Worm (Caenorhabditis elegans) whole organism, L4 larva: ENCODE measurements around the gene fbxa-209.

Experiments
- D1046.2 ChIP-seq: fragments of 200-800 bp; sonication (Bioruptor generic); IDR thresholded peaks from 2 replicates; pipeline ENCODE4 v1.3.6; 2022; ENCODE audit warnings: missing genetic modification characterization, missing compliant biosample characterization
- R02D3.7 ChIP-seq: fragments of 150-350 bp; sonication (generic microtip); optimal IDR thresholded peaks from 3 replicates; lab custom pipeline; 2014; ENCODE audit warnings: missing biosample characterization, missing genetic modification characterization
- Y105C5A.15 ChIP-seq: fragments of 200-800 bp; sonication (Bioruptor generic); IDR thresholded peaks from 2 replicates; pipeline ENCODE4 v1.3.6; 2022; ENCODE audit warnings: missing genetic modification characterization, missing compliant biosample characterization
- Y48G9A.11 ChIP-seq: fragments of 200-800 bp; sonication (Bioruptor generic); IDR thresholded peaks from 2 replicates; pipeline ENCODE4 v1.3.6; 2022; ENCODE audit warnings: missing genetic modification reagents, missing genetic modification characterization, missing compliant biosample characterization
- arid-1 ChIP-seq: fragments of 200-800 bp; sonication (Bioruptor generic); conservative IDR thresholded peaks from 2 replicates; pipeline ENCODE4 v1.3.6; 2022; ENCODE audit warnings: missing genetic modification reagents, missing genetic modification characterization, missing compliant biosample characterization
- ceh-32 ChIP-seq: sonication (generic microtip); optimal IDR thresholded peaks from 2 replicates; lab custom pipeline; 2016; ENCODE audit warnings: mild to moderate bottlenecking, missing genetic modification characterization, missing compliant biosample characterization; ENCODE audit not compliant: poor library complexity
- ceh-82 ChIP-seq: sonication (generic microtip); optimal IDR thresholded peaks from 2 replicates; lab custom pipeline; 2017; ENCODE audit warnings: missing biosample characterization, missing genetic modification characterization
- dpl-1 ChIP-seq: fragments of 150-350 bp; optimal IDR thresholded peaks from 2 replicates; lab custom pipeline; 2014; ENCODE audit warnings: missing biosample characterization, missing genetic modification reagents, missing genetic modification characterization
- duxl-1 ChIP-seq: sonication (generic microtip); optimal IDR thresholded peaks from 2 replicates; lab custom pipeline; 2016; ENCODE audit warnings: mild to moderate bottlenecking, missing genetic modification characterization, moderate library complexity, missing compliant biosample characterization; ENCODE audit not compliant: poor library complexity
- dve-1 ChIP-seq: sonication (generic microtip); optimal IDR thresholded peaks from 2 replicates; lab custom pipeline; 2017; ENCODE audit warnings: antibody characterized with exemption, mild to moderate bottlenecking, missing genetic modification characterization, missing compliant biosample characterization; ENCODE audit not compliant: insufficient read depth
- egl-27 ChIP-seq: sonication (generic microtip); optimal IDR thresholded peaks from 3 replicates; lab custom pipeline; 2017; ENCODE audit warnings: missing biosample characterization, missing genetic modification reagents, missing genetic modification characterization
- egl-43 ChIP-seq: fragments of 200-800 bp; sonication (Bioruptor generic); IDR thresholded peaks from 2 replicates; pipeline ENCODE4 v1.3.6; 2022; ENCODE audit warnings: missing genetic modification reagents, missing genetic modification characterization, missing compliant biosample characterization
- fkh-10 ChIP-seq: fragments of 150-350 bp; optimal IDR thresholded peaks from 2 replicates; lab custom pipeline; 2014; ENCODE audit warnings: missing biosample characterization, missing genetic modification reagents, missing genetic modification characterization
- fos-1 ChIP-seq: fragments of 150-350 bp; optimal IDR thresholded peaks from 2 replicates; lab custom pipeline; 2014; ENCODE audit warnings: missing biosample characterization, missing genetic modification characterization
- jun-1 ChIP-seq: fragments of 150-350 bp; optimal IDR thresholded peaks from 2 replicates; lab custom pipeline; 2014; ENCODE audit warnings: missing biosample characterization, missing genetic modification reagents, missing genetic modification characterization
- lim-7 ChIP-seq: fragments of 200-800 bp; sonication (Bioruptor generic); IDR thresholded peaks from 2 replicates; pipeline ENCODE4 v1.3.6; 2022; ENCODE audit warnings: missing genetic modification characterization, missing compliant biosample characterization
- lin-38 ChIP-seq: fragments of 200-800 bp; sonication (Bioruptor generic); IDR thresholded peaks from 2 replicates; pipeline ENCODE4 v1.3.6; 2022; ENCODE audit warnings: missing genetic modification reagents, missing genetic modification characterization, missing compliant biosample characterization
- lir-3 ChIP-seq: sonication (generic microtip); optimal IDR thresholded peaks from 2 replicates; lab custom pipeline; 2016; ENCODE audit warnings: mild to moderate bottlenecking, missing genetic modification characterization, missing compliant biosample characterization
- madf-9 ChIP-seq: fragments of 200-800 bp; sonication (Bioruptor generic); conservative IDR thresholded peaks from 2 replicates; pipeline ENCODE4 v1.3.6; 2022; ENCODE audit warnings: missing genetic modification reagents, missing genetic modification characterization, missing compliant biosample characterization
- mdl-1 ChIP-seq, 2 experiments: fragments of 150-350 bp in 1 of 2; sonication (generic microtip) in 1 of 2; optimal IDR thresholded peaks; 2 replicates each; lab custom pipeline; 2014 to 2017; ENCODE audit warnings: missing biosample characterization in 2 of 2, missing genetic modification characterization in 2 of 2
- mep-1 ChIP-seq: fragments of 150-350 bp; sonication (generic microtip); optimal IDR thresholded peaks from 3 replicates; lab custom pipeline; 2014; ENCODE audit warnings: missing biosample characterization, missing genetic modification characterization
- mes-2 ChIP-seq: sonication (generic microtip); optimal IDR thresholded peaks from 2 replicates; lab custom pipeline; 2016; ENCODE audit warnings: missing genotype, mild to moderate bottlenecking, missing genetic modification characterization, missing compliant biosample characterization; ENCODE audit not compliant: poor library complexity, severe bottlenecking
- nhr-10 ChIP-seq: fragments of 150-350 bp; optimal IDR thresholded peaks from 2 replicates; lab custom pipeline; 2014; ENCODE audit warnings: missing biosample characterization, missing genetic modification characterization
- nhr-41 ChIP-seq: fragments of 200-800 bp; sonication (Bioruptor generic); IDR thresholded peaks from 2 replicates; pipeline ENCODE4 v1.3.6; 2022; ENCODE audit warnings: missing genetic modification reagents, missing genetic modification characterization, missing compliant biosample characterization
- nhr-6 ChIP-seq: fragments of 150-350 bp; optimal IDR thresholded peaks from 2 replicates; lab custom pipeline; 2014; ENCODE audit warnings: missing biosample characterization, missing genetic modification characterization
- pha-4 ChIP-seq, 2 experiments: fragments of 150-350 bp in 1 of 2; fragments of 200-800 bp in 1 of 2; sonication (Bioruptor generic) in 1 of 2; IDR thresholded peaks in 1 of 2; optimal IDR thresholded peaks in 1 of 2; 2 replicates each; pipeline versions ENCODE4 v1.3.6 to Lab custom; 2014 to 2022; ENCODE audit warnings: missing genetic modification characterization in 2 of 2, missing genetic modification reagents in 2 of 2, missing biosample characterization in 1 of 2, missing compliant biosample characterization in 1 of 2
- php-3 ChIP-seq: fragments of 200-800 bp; sonication (Bioruptor generic); IDR thresholded peaks from 2 replicates; pipeline ENCODE4 v1.3.6; 2022; ENCODE audit warnings: missing genetic modification reagents, missing genetic modification characterization, missing compliant biosample characterization
- sdz-12 ChIP-seq: fragments of 200-800 bp; sonication (Bioruptor generic); optimal IDR thresholded peaks from 2 replicates; lab custom pipeline; 2018; ENCODE audit warnings: mild to moderate bottlenecking, missing genetic modification characterization, missing compliant biosample characterization
- unc-130 ChIP-seq: sonication (generic microtip); optimal IDR thresholded peaks from 2 replicates; lab custom pipeline; 2016; ENCODE audit warnings: missing genetic modification reagents, missing genetic modification characterization, missing compliant biosample characterization
- zag-1 ChIP-seq: fragments of 150-350 bp; optimal IDR thresholded peaks from 2 replicates; lab custom pipeline; 2014; ENCODE audit warnings: missing biosample characterization, missing genetic modification characterization
- zfp-3 ChIP-seq: fragments of 200-800 bp; sonication (Bioruptor generic); conservative IDR thresholded peaks from 2 replicates; pipeline ENCODE4 v1.3.6; 2022; ENCODE audit warnings: missing genetic modification reagents, missing genetic modification characterization, missing compliant biosample characterization
- ztf-11 ChIP-seq: fragments of 150-350 bp; optimal IDR thresholded peaks from 2 replicates; lab custom pipeline; 2014; ENCODE audit warnings: missing biosample characterization, missing genetic modification characterization

Gene fbxa-209

ce11 chrV:15397139-15397538 is 29.7 kb downstream of the fbxa-209 start:
- TF ChIP-seq jun-1 (tag; lab: Kevin White, UChicago) (no peak), mdl-1 (tag; optimal IDR thresholded peaks at IDR 0.05; lab: Kevin White, UChicago) (no peak), ceh-32 (tag; lab: Kevin White, UChicago) (no peak), egl-27 (no peak), duxl-1 (tag; lab: Kevin White, UChicago) (no peak), pha-4 (GFP tag; IDR thresholded peaks at IDR 0.05; lab: Robert Waterston, UW) (no peak), pha-4 (tag; optimal IDR thresholded peaks at IDR 0.05; lab: Kevin White, UChicago) (no peak), mes-2 (tag; lab: Kevin White, UChicago) (no peak), zfp-3 (GFP tag; lab: Robert Waterston, UW) (no peak), R02D3.7 (no peak), egl-43 (GFP tag; lab: Robert Waterston, UW) (no peak), ceh-82 (no peak), D1046.2 (GFP tag; lab: Robert Waterston, UW) (no peak), arid-1 (GFP tag; lab: Robert Waterston, UW) (no peak), fos-1 (tag; lab: Kevin White, UChicago) (no peak), zag-1 (tag; lab: Kevin White, UChicago) (no peak), dve-1 (tag; lab: Kevin White, UChicago) (no peak), nhr-10 (tag; lab: Kevin White, UChicago) (no peak)

ce11 chrV:15395347-15395746 is 31.5 kb downstream of the fbxa-209 start, which contains the start of gene cyb-3:
TSS of gene cyb-3 (plus strand) at chrV:15395696.
- TF ChIP-seq unc-130 (GFP tag; lab: Kevin White, UChicago): peak; percentile 30
- TF ChIP-seq madf-9: no peak
- 0 out of 2 replicates have a peak, but pooled peaks have one; percentile 32 for TF ChIP-seq Y48G9A.11 (GFP tag; lab: Robert Waterston, UW)
- no peak for TF ChIP-seq egl-43 (GFP tag; lab: Robert Waterston, UW)
- TF ChIP-seq ztf-11 (tag; lab: Kevin White, UChicago): no peak
- no peak for TF ChIP-seq fkh-10 (GFP tag; lab: Kevin White, UChicago)
- TF ChIP-seq nhr-41: no peak
- no peak for TF ChIP-seq Y105C5A.15 (GFP tag; lab: Robert Waterston, UW)
- TF ChIP-seq ceh-82: no peak
- no peak for TF ChIP-seq php-3 (GFP tag; lab: Robert Waterston, UW)
- TF ChIP-seq lin-38 (GFP tag; lab: Robert Waterston, UW): peak; percentile 90

ce11 chrV:15394906-15395305 is 31.9 kb downstream of the fbxa-209 start, which contains the start of gene T06E6.1:
TSS of gene T06E6.1 (minus strand) at chrV:15394961.
- TF ChIP-seq lin-38 (GFP tag; lab: Robert Waterston, UW) (peak; percentile 54), dpl-1 (peak; percentile 66), mep-1 (tag; lab: Kevin White, UChicago) (no peak), nhr-6 (tag; lab: Kevin White, UChicago) (peak; percentile 71), lim-7 (GFP tag; lab: Robert Waterston, UW) (no peak)

- TF ChIP-seq lin-38 (GFP tag; lab: Robert Waterston, UW) (peak; percentile 53), sdz-12 (no peak)
- TF ChIP-seq, all 104 proteins: peak for 1
Measured at ce11 chrV:15392064-15392463, 34.8 kb downstream of the fbxa-209 start.

- TF ChIP-seq php-3 (GFP tag; lab: Robert Waterston, UW): 0 out of 2 replicates have a peak, but pooled peaks have one; percentile 24
- no peak for TF ChIP-seq lir-3
Measured at ce11 chrV:15388820-15389384, 37.9 kb downstream of the fbxa-209 start, which contains the start of gene srh-170. TSS of gene srh-170 (minus strand) at chrV:15388870.
